Fruit fly (Drosophila melanogaster) whole organism, adult: ENCODE measurements around the gene Adk2.

Experiments
- CG11617 ChIP-seq: fragments of 200-800 bp; sonication (Bioruptor generic); optimal IDR thresholded peaks from 2 replicates; lab custom pipeline; 2017; ENCODE audit warnings: mild to moderate bottlenecking, missing biosample characterization, missing genetic modification reagents, missing genetic modification characterization
- CG33017 ChIP-seq: fragments of 200-800 bp; sonication (Bioruptor generic); optimal IDR thresholded peaks from 2 replicates; lab custom pipeline; 2018; ENCODE audit warnings: missing biosample characterization, mild to moderate bottlenecking, missing genetic modification characterization, moderate library complexity
- Clk ChIP-seq: fragments of 200-800 bp; sonication (Bioruptor generic); optimal IDR thresholded peaks from 2 replicates; lab custom pipeline; 2017; ENCODE audit warnings: missing biosample characterization, missing genetic modification characterization
- Hr96 ChIP-seq: fragments of 200-800 bp; sonication (Bioruptor generic); optimal IDR thresholded peaks from 2 replicates; lab custom pipeline; 2016; ENCODE audit warnings: missing biosample characterization, missing genetic modification characterization

dm6 chr3L:13015195-13015822, 7.2 kb downstream of the Adk2 start, which contains the start of gene MICAL-like:
- TF ChIP-seq Clk (GFP tag; lab: Kevin White, UChicago), result no peak
- TF ChIP-seq CG33017 (tag; lab: Kevin White, UChicago), result no peak
- peak; percentile 58 for TF ChIP-seq Hr96 (GFP tag; lab: Kevin White, UChicago)
- no peak for TF ChIP-seq CG11617 (GFP tag; lab: Kevin White, UChicago)
